Worm (Caenorhabditis elegans): ENCODE results near the gene ttr-57.

DNA sequence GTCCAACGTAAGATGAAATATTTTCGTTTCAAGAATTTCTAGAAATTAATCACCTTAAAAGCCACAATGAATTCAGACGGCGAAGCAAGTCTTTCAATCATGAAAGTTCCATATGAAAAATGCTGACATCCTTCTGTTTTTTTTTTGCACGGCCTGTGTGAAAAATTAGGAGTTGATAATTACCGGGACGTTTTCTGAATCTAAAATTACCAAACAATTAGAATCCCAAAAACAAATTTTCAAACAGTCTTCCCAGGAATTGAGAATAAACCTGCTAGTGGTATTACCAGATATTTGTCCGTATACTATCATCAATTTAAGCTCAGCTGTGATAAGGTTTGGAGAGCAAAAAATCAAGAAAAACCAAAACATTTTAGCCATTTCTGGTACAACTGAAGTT lies 33.4 kb downstream of the ttr-57 start, which contains the start of gene Y44A6B.3:
- TF ChIP-seq ceh-2 (tag; optimal IDR thresholded peaks at IDR 0.05) (no peak), tbx-2 (tag; optimal IDR thresholded peaks at IDR 0.05) (no peak), pqm-1 (tag; optimal IDR thresholded peaks at IDR 0.05) (no peak), elt-2 (tag; optimal IDR thresholded peaks at IDR 0.05) (no peak), pha-2 (tag; optimal IDR thresholded peaks at IDR 0.05) (no peak)
